Worm (Caenorhabditis elegans): ENCODE data around the gene C05B5.12.

Gene C05B5.12

ce11 chrIII:10010117-10010516, 22.9 kb downstream of the C05B5.12 start, which contains the start of gene fbxa-155:
Gene fbxa-155 (minus strand): TSS chrIII:10010217.
- no peak for TF ChIP-seq unc-62 (GFP tag; optimal IDR thresholded peaks at IDR 0.05)
- no peak for TF ChIP-seq dmd-4 (tag; optimal IDR thresholded peaks at IDR 0.05)

- TF ChIP-seq nhr-129 (tag; optimal IDR thresholded peaks at IDR 0.05): no peak
- TF ChIP-seq lsy-2 (tag; optimal IDR thresholded peaks at IDR 0.05): no peak
- TF ChIP-seq ztf-1 (GFP tag; conservative IDR thresholded peaks at IDR 0.05): no peak
- TF ChIP-seq mbf-1 (tag; optimal IDR thresholded peaks at IDR 0.05): no peak
- no peak for TF ChIP-seq elt-3 (tag; optimal IDR thresholded peaks at IDR 0.05)
- TF ChIP-seq C34F6.9 (tag; optimal IDR thresholded peaks at IDR 0.05): no peak
- TF ChIP-seq lin-11 (tag; optimal IDR thresholded peaks at IDR 0.05): no peak
- TF ChIP-seq nhr-23 (tag; optimal IDR thresholded peaks at IDR 0.05): no peak
- TF ChIP-seq nhr-10 (tag; optimal IDR thresholded peaks at IDR 0.05): no peak
Measured at ce11 chrIII:10012136-10012535, 25.0 kb downstream of the C05B5.12 start, which contains the start of gene C05B5.16. Gene C05B5.16 (plus strand): TSS chrIII:10012436.

- TF ChIP-seq ceh-16 (tag; optimal IDR thresholded peaks at IDR 0.05) (no peak), mdl-1 (tag; optimal IDR thresholded peaks at IDR 0.05) (peak in 1 of 2 experiments; percentile 76), lin-13 (GFP tag; optimal IDR thresholded peaks at IDR 0.05) (peak; percentile 33), nhr-129 (tag; optimal IDR thresholded peaks at IDR 0.05) (peak; percentile 69), lin-11 (tag; optimal IDR thresholded peaks at IDR 0.05) (peak; percentile 44), ZK546.5 (tag; optimal IDR thresholded peaks at IDR 0.05) (no peak), ztf-4 (tag; optimal IDR thresholded peaks at IDR 0.05) (no peak), aly-2 (tag; optimal IDR thresholded peaks at IDR 0.05) (no peak), R02D3.7 (tag; optimal IDR thresholded peaks at IDR 0.05) (no peak), unc-55 (GFP tag; optimal IDR thresholded peaks at IDR 0.05) (peak; percentile 89), skn-1 (tag; optimal IDR thresholded peaks at IDR 0.05) (no peak), nhr-23 (tag; optimal IDR thresholded peaks at IDR 0.05) (no peak), sem-4 (tag; optimal IDR thresholded peaks at IDR 0.05) (peak; percentile 2), zag-1 (tag; optimal IDR thresholded peaks at IDR 0.05) (peak; percentile 42), peb-1 (tag; optimal IDR thresholded peaks at IDR 0.05) (no peak), nhr-237 (tag; optimal IDR thresholded peaks at IDR 0.05) (no peak), nhr-25 (tag; optimal IDR thresholded peaks at IDR 0.05) (no peak), egl-27 (tag; optimal IDR thresholded peaks at IDR 0.05) (no peak), nhr-6 (tag; optimal IDR thresholded peaks at IDR 0.05) (peak; percentile 37), lsy-2 (tag; optimal IDR thresholded peaks at IDR 0.05) (peak in 1 of 2 experiments; percentile 62), unc-39 (tag; optimal IDR thresholded peaks at IDR 0.05) (no peak), lin-39 (tag; optimal IDR thresholded peaks at IDR 0.05) (no peak), blmp-1 (tag; optimal IDR thresholded peaks at IDR 0.05; ENCODE audit: insufficient read depth) (no peak), nhr-10 (tag; optimal IDR thresholded peaks at IDR 0.05) (no peak), Y55F3AM.14 (GFP tag; optimal IDR thresholded peaks at IDR 0.05) (no peak), unc-62 (GFP tag; optimal IDR thresholded peaks at IDR 0.05) (no peak), crh-2 (tag; optimal IDR thresholded peaks at IDR 0.05) (peak; percentile 77), elt-1 (tag; optimal IDR thresholded peaks at IDR 0.05) (no peak), fos-1 (tag; optimal IDR thresholded peaks at IDR 0.05) (peak; percentile 9), C34F6.9 (tag; optimal IDR thresholded peaks at IDR 0.05) (peak; percentile 79)
Measured at ce11 chrIII:10016413-10017051, 29.4 kb downstream of the C05B5.12 start, which contains the start of gene rgs-1. Gene rgs-1 (minus strand): TSS chrIII:10016558.

DNA sequence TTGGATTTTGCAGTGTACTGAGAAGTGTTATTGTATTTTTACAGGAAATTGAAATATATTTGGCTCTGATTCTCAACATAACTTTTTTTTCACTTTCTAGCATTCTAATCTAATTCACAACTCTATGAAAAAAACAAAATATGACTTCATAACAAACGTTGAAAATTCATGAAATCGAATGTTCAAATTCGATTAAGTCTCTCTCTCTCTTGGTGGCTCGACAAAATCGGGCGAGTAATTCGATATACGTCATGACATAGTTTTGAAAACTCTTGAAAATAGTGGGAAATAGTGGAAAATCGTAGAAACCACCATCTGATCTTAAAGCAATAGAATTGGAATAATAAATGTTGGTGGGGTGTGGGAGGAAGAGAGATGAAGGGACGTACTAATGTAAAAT, 30.8 kb downstream of the C05B5.12 start:
- TF ChIP-seq aly-2 (tag; optimal IDR thresholded peaks at IDR 0.05) (no peak), ceh-16 (tag; optimal IDR thresholded peaks at IDR 0.05) (no peak), R02D3.7 (tag; optimal IDR thresholded peaks at IDR 0.05) (no peak), mbf-1 (tag; optimal IDR thresholded peaks at IDR 0.05) (no peak)

- TF ChIP-seq crh-2 (tag; optimal IDR thresholded peaks at IDR 0.05): no peak
Measured at ce11 chrIII:10023452-10023851, 36.3 kb downstream of the C05B5.12 start, which contains the start of gene ins-21. Gene ins-21 (plus strand): TSS chrIII:10023752.
